Worm (Caenorhabditis elegans): Measurements from ENCODE around the gene Y97E10AL.1.
A peak's percentile ranks its signal among the peaks of the same experiment; 100 is the strongest.

The Y97E10AL.1 gene

ce11 chrV:7954552-7954951 lies 31.4 kb upstream of the Y97E10AL.1 start, which contains the start of gene F26D11.13:
Gene F26D11.13 (minus strand): TSS chrV:7954652.
- TF ChIP-seq egl-5 (tag; optimal IDR thresholded peaks at IDR 0.05) (no peak), nhr-25 (tag; optimal IDR thresholded peaks at IDR 0.05) (no peak), nhr-77 (tag; optimal IDR thresholded peaks at IDR 0.05) (no peak), fos-1 (tag; optimal IDR thresholded peaks at IDR 0.05) (no peak), tbx-2 (tag; optimal IDR thresholded peaks at IDR 0.05) (no peak), ztf-11 (tag; optimal IDR thresholded peaks at IDR 0.05) (no peak), daf-12 (tag; optimal IDR thresholded peaks at IDR 0.05) (no peak), ceh-16 (tag; optimal IDR thresholded peaks at IDR 0.05) (no peak), nhr-12 (tag; optimal IDR thresholded peaks at IDR 0.05) (no peak), fkh-2 (tag; optimal IDR thresholded peaks at IDR 0.05) (no peak), mdl-1 (tag; optimal IDR thresholded peaks at IDR 0.05) (no peak), mml-1 (tag; optimal IDR thresholded peaks at IDR 0.05) (no peak), nhr-76 (tag; optimal IDR thresholded peaks at IDR 0.05) (no peak)

ce11 chrV:7955168-7955567 lies 30.8 kb upstream of the Y97E10AL.1 start, which contains the start of gene F26D11.12:
Gene F26D11.12 (minus strand): TSS chrV:7955312.
- TF ChIP-seq fkh-10 (GFP tag; optimal IDR thresholded peaks at IDR 0.05) (no peak), pha-4 (tag; optimal IDR thresholded peaks at IDR 0.05) (peak; percentile 76), nhr-67 (tag; optimal IDR thresholded peaks at IDR 0.05) (no peak), ceh-28 (tag; optimal IDR thresholded peaks at IDR 0.05) (no peak), lin-39 (tag; optimal IDR thresholded peaks at IDR 0.05) (no peak), eor-1 (tag; optimal IDR thresholded peaks at IDR 0.05) (no peak), lin-15B (tag; optimal IDR thresholded peaks at IDR 0.05) (peak; percentile 9), unc-62 (GFP tag; optimal IDR thresholded peaks at IDR 0.05) (no peak), nhr-76 (tag; optimal IDR thresholded peaks at IDR 0.05) (no peak), skn-1 (tag; optimal IDR thresholded peaks at IDR 0.05) (no peak), nhr-12 (tag; optimal IDR thresholded peaks at IDR 0.05) (no peak), tbx-2 (tag; optimal IDR thresholded peaks at IDR 0.05) (no peak), ceh-16 (tag; optimal IDR thresholded peaks at IDR 0.05) (no peak), hmg-11 (tag; optimal IDR thresholded peaks at IDR 0.05) (no peak), ceh-9 (tag; optimal IDR thresholded peaks at IDR 0.05) (no peak), mml-1 (tag; optimal IDR thresholded peaks at IDR 0.05) (no peak), unc-39 (tag; optimal IDR thresholded peaks at IDR 0.05) (no peak), zag-1 (tag; optimal IDR thresholded peaks at IDR 0.05) (no peak), sea-2 (GFP tag; optimal IDR thresholded peaks at IDR 0.05) (no peak), elt-3 (tag; optimal IDR thresholded peaks at IDR 0.05) (no peak), mdl-1 (tag; optimal IDR thresholded peaks at IDR 0.05) (no peak), egl-27 (tag; optimal IDR thresholded peaks at IDR 0.05) (no peak), fos-1 (tag; optimal IDR thresholded peaks at IDR 0.05) (no peak), pqm-1 (tag; optimal IDR thresholded peaks at IDR 0.05) (peak; percentile 6), nhr-28 (tag; optimal IDR thresholded peaks at IDR 0.05) (no peak), snpc-4 (tag; optimal IDR thresholded peaks at IDR 0.05) (peak; percentile 4), ztf-11 (tag; optimal IDR thresholded peaks at IDR 0.05) (no peak), elt-1 (tag; optimal IDR thresholded peaks at IDR 0.05) (no peak)

- TF ChIP-seq egl-5 (tag; optimal IDR thresholded peaks at IDR 0.05) (no peak), pqm-1 (tag; optimal IDR thresholded peaks at IDR 0.05) (peak; percentile 47), elt-2 (tag; optimal IDR thresholded peaks at IDR 0.05) (peak; percentile 25)
Measured at ce11 chrV:7956218-7956617, 29.7 kb upstream of the Y97E10AL.1 start, which contains the start of gene pals-34. Gene pals-34 (minus strand): TSS chrV:7956497.

- TF ChIP-seq lsy-12 (tag; optimal IDR thresholded peaks at IDR 0.05) = no peak
- TF ChIP-seq unc-62 (GFP tag; optimal IDR thresholded peaks at IDR 0.05) = no peak
- no peak for TF ChIP-seq fos-1 (tag; optimal IDR thresholded peaks at IDR 0.05)
- no peak for TF ChIP-seq pha-4 (tag; optimal IDR thresholded peaks at IDR 0.05)
- no peak for TF ChIP-seq nhr-12 (tag; optimal IDR thresholded peaks at IDR 0.05)
- TF ChIP-seq R02D3.7 (tag; optimal IDR thresholded peaks at IDR 0.05) = no peak
- TF ChIP-seq mml-1 (tag; optimal IDR thresholded peaks at IDR 0.05) = no peak
Measured at ce11 chrV:7958740-7959320, 27.1 kb upstream of the Y97E10AL.1 start, which contains the start of the genes clec-217 and F26D11.2. Gene clec-217 (minus strand): TSS chrV:7958840. Gene F26D11.2 (plus strand): TSS chrV:7959270.

All from whole organism, L3 larva.